Worm (Caenorhabditis elegans) whole organism, early embryonic: ENCODE data around the gene nhr-41.
"Not testable (repeated sequence)": the region's sequence is repeated elsewhere in the genome, so short reads cannot be mapped to it uniquely, and the experiment has no call there.

Experiments used
- B0310.2 ChIP-seq: sonication (generic microtip); optimal IDR thresholded peaks from 2 replicates; lab custom pipeline; 2016; ENCODE audit warnings: mild to moderate bottlenecking, missing genetic modification characterization, missing compliant biosample characterization
- F13C5.2 ChIP-seq: sonication (generic microtip); optimal IDR thresholded peaks from 2 replicates; lab custom pipeline; 2017; ENCODE audit warnings: mild to moderate bottlenecking, missing genetic modification characterization, inconsistent platforms, missing compliant biosample characterization
- aly-1 ChIP-seq: sonication (generic microtip); optimal IDR thresholded peaks from 2 replicates; lab custom pipeline; 2016; ENCODE audit warnings: missing genetic modification characterization, missing compliant biosample characterization
- ama-1 ChIP-seq: fragments of 150-350 bp; optimal IDR thresholded peaks from 2 replicates; lab custom pipeline; 2014
- ceh-13 ChIP-seq: fragments of 200-800 bp; sonication (Bioruptor generic); optimal IDR thresholded peaks from 2 replicates; lab custom pipeline; 2018; ENCODE audit warnings: mild to moderate bottlenecking, missing genetic modification characterization, missing compliant biosample characterization
- ceh-36 ChIP-seq: sonication (generic microtip); optimal IDR thresholded peaks from 2 replicates; lab custom pipeline; 2016; ENCODE audit warnings: missing genetic modification characterization, inconsistent platforms, missing compliant biosample characterization
- ets-7 ChIP-seq: sonication (generic microtip); optimal IDR thresholded peaks from 2 replicates; lab custom pipeline; 2016; ENCODE audit warnings: missing genotype, missing genetic modification characterization, missing compliant biosample characterization
- flt-1 ChIP-seq: fragments of 200-800 bp; sonication (Bioruptor generic); IDR thresholded peaks from 2 replicates; pipeline ENCODE4 v1.3.6; 2022; ENCODE audit warnings: missing genetic modification characterization, missing compliant biosample characterization
- hmbx-1 ChIP-seq: sonication (generic microtip); optimal IDR thresholded peaks from 2 replicates; lab custom pipeline; 2016; ENCODE audit warnings: mild to moderate bottlenecking, missing genetic modification characterization, missing compliant biosample characterization
- hmg-4 ChIP-seq: fragments of 200-800 bp; sonication (Bioruptor generic); optimal IDR thresholded peaks from 2 replicates; lab custom pipeline; 2018; ENCODE audit warnings: mild to moderate bottlenecking, missing genetic modification characterization, missing compliant biosample characterization
- hnd-1 ChIP-seq: sonication (generic microtip); optimal IDR thresholded peaks from 2 replicates; lab custom pipeline; 2016; ENCODE audit warnings: missing genetic modification characterization, missing compliant biosample characterization
- pes-1 ChIP-seq: fragments of 200-800 bp; sonication (Bioruptor generic); IDR thresholded peaks from 2 replicates; pipeline ENCODE4 v1.3.6; 2022; ENCODE audit warnings: missing genetic modification reagents, missing genetic modification characterization, missing compliant biosample characterization
- scrt-1 ChIP-seq: fragments of 200-800 bp; sonication (Bioruptor generic); IDR thresholded peaks from 2 replicates; pipeline ENCODE4 v1.3.6; 2022; ENCODE audit warnings: missing genetic modification characterization, missing compliant biosample characterization
- sea-1 ChIP-seq: fragments of 200-800 bp; sonication (Bioruptor generic); conservative IDR thresholded peaks from 2 replicates; pipeline ENCODE4 v1.3.6; 2022; ENCODE audit warnings: missing genetic modification characterization, missing compliant biosample characterization
- tbx-11 ChIP-seq: fragments of 200-800 bp; sonication (Bioruptor generic); IDR thresholded peaks from 2 replicates; pipeline ENCODE4 v1.3.6; 2022; ENCODE audit warnings: missing genetic modification characterization, missing compliant biosample characterization
- tbx-37 ChIP-seq: fragments of 200-800 bp; sonication (Bioruptor generic); conservative IDR thresholded peaks from 2 replicates; pipeline ENCODE4 v1.3.6; 2022; ENCODE audit warnings: missing genetic modification reagents, missing genetic modification characterization, missing compliant biosample characterization
- tra-4 ChIP-seq: sonication (generic microtip); optimal IDR thresholded peaks from 2 replicates; lab custom pipeline; 2017; ENCODE audit warnings: missing genetic modification characterization, missing compliant biosample characterization

Gene nhr-41

ce11 chrIV:1385915-1386314, at the start of gene nhr-41:
TSS of gene nhr-41 (plus strand) at chrIV:1386215.
- TF ChIP-seq ama-1, result no peak

ce11 chrIV:1340788-1341187, 45.2 kb upstream of the nhr-41 start, which contains the start of gene F58F6.6:
TSS of gene F58F6.6 (plus strand) at chrIV:1341088.
- not testable (repeated sequence) for TF ChIP-seq ets-7 (tag; lab: Kevin White, UChicago); ceh-36 (tag; lab: Kevin White, UChicago); ama-1

ce11 chrIV:1343379-1343778, 42.6 kb upstream of the nhr-41 start, which contains the start of gene F58F6.5:
TSS of gene F58F6.5 (plus strand) at chrIV:1343679.
- TF ChIP-seq pes-1 (GFP tag; lab: Robert Waterston, UW); sea-1; aly-1 (tag; lab: Kevin White, UChicago): not testable (repeated sequence)

ce11 chrIV:1346981-1347380, 39.0 kb upstream of the nhr-41 start, which contains the start of gene rfc-2:
TSS of gene rfc-2 (plus strand) at chrIV:1347314.
- TF ChIP-seq hmg-4 (GFP tag; lab: Kevin White, UChicago) (no peak), tbx-37 (GFP tag; lab: Robert Waterston, UW) (no peak), aly-1 (tag; lab: Kevin White, UChicago) (no peak), ama-1 (no peak), hnd-1 (tag; lab: Kevin White, UChicago) (no peak), sea-1 (no peak), ceh-36 (tag; lab: Kevin White, UChicago) (no peak), tra-4 (no peak), hmbx-1 (tag; lab: Kevin White, UChicago) (no peak), ets-7 (tag; lab: Kevin White, UChicago) (no peak), ceh-13 (GFP tag; lab: Kevin White, UChicago) (no peak), F13C5.2 (tag; lab: Kevin White, UChicago) (no peak), flt-1 (GFP tag; lab: Robert Waterston, UW) (no peak), B0310.2 (tag; lab: Kevin White, UChicago) (no peak), pes-1 (GFP tag; lab: Robert Waterston, UW) (no peak), tbx-11 (GFP tag; lab: Robert Waterston, UW) (no peak), scrt-1 (GFP tag; lab: Robert Waterston, UW) (no peak)

ce11 chrIV:1349352-1349751, 36.7 kb upstream of the nhr-41 start:
- TF ChIP-seq scrt-1 (GFP tag; lab: Robert Waterston, UW) (no peak), tbx-11 (GFP tag; lab: Robert Waterston, UW) (no peak), pes-1 (GFP tag; lab: Robert Waterston, UW) (no peak), ceh-13 (GFP tag; lab: Kevin White, UChicago) (no peak), ama-1 (no peak), flt-1 (GFP tag; lab: Robert Waterston, UW) (no peak)

- TF ChIP-seq flt-1 (GFP tag; lab: Robert Waterston, UW) (no peak), F13C5.2 (tag; lab: Kevin White, UChicago) (no peak), ceh-13 (GFP tag; lab: Kevin White, UChicago) (no peak), aly-1 (tag; lab: Kevin White, UChicago) (no peak), hnd-1 (tag; lab: Kevin White, UChicago) (no peak), tra-4 (no peak), ets-7 (tag; lab: Kevin White, UChicago) (no peak), hmbx-1 (tag; lab: Kevin White, UChicago) (no peak), B0310.2 (tag; lab: Kevin White, UChicago) (no peak), pes-1 (GFP tag; lab: Robert Waterston, UW) (no peak), tbx-37 (GFP tag; lab: Robert Waterston, UW) (no peak), sea-1 (no peak), hmg-4 (GFP tag; lab: Kevin White, UChicago) (no peak), tbx-11 (GFP tag; lab: Robert Waterston, UW) (no peak), ama-1 (no peak), ceh-36 (tag; lab: Kevin White, UChicago) (no peak), scrt-1 (GFP tag; lab: Robert Waterston, UW) (no peak)
These were observed 32.2 kb upstream of the nhr-41 start for ce11 chrIV:1353811-1354210.

- TF ChIP-seq tbx-37 (GFP tag; lab: Robert Waterston, UW) (no peak), B0310.2 (tag; lab: Kevin White, UChicago) (no peak), hnd-1 (tag; lab: Kevin White, UChicago) (no peak), hmg-4 (GFP tag; lab: Kevin White, UChicago) (no peak), pes-1 (GFP tag; lab: Robert Waterston, UW) (no peak), ama-1 (no peak), tra-4 (no peak), F13C5.2 (tag; lab: Kevin White, UChicago) (no peak), sea-1 (no peak), scrt-1 (GFP tag; lab: Robert Waterston, UW) (no peak), ceh-36 (tag; lab: Kevin White, UChicago) (no peak), ets-7 (tag; lab: Kevin White, UChicago) (no peak), tbx-11 (GFP tag; lab: Robert Waterston, UW) (no peak), aly-1 (tag; lab: Kevin White, UChicago) (no peak), ceh-13 (GFP tag; lab: Kevin White, UChicago) (no peak), hmbx-1 (tag; lab: Kevin White, UChicago) (no peak)
These were observed 30.9 kb upstream of the nhr-41 start, which contains the start of gene col-104 for ce11 chrIV:1355147-1355546. TSS of gene col-104 (minus strand) at chrIV:1355305.

- TF ChIP-seq tbx-37 (GFP tag; lab: Robert Waterston, UW) (no peak), flt-1 (GFP tag; lab: Robert Waterston, UW) (no peak), aly-1 (tag; lab: Kevin White, UChicago) (peak; percentile 17), pes-1 (GFP tag; lab: Robert Waterston, UW) (0 out of 2 replicates have a peak, but pooled peaks have one; percentile 40)
These were observed 27.9 kb upstream of the nhr-41 start for ce11 chrIV:1358109-1358508.
